Fruit fly (Drosophila melanogaster): ENCODE measurements around the gene Sh3beta.

Sh3beta gene

dm6 chr3L:7323348-7323747 lies 45.7 kb downstream of the Sh3beta start, which contains the start of the genes RhoGEF4 and Rint1 (continued):
- peak; percentile 56 to 77 for TF ChIP-seq dpn (GFP tag; optimal IDR thresholded peaks at IDR 0.05)
- TF ChIP-seq CG4424 (GFP tag; optimal IDR thresholded peaks at IDR 0.05) = peak; percentile 61
- peak; percentile 57 for TF ChIP-seq jumu (GFP tag; optimal IDR thresholded peaks at IDR 0.05)
- TF ChIP-seq CG12942 (GFP tag; optimal IDR thresholded peaks at IDR 0.05) = peak; percentile 64
- peak; percentile 76 for TF ChIP-seq Ssrp (tag; optimal IDR thresholded peaks at IDR 0.05)
- peak; percentile 77 for TF ChIP-seq esg (GFP tag; conservative IDR thresholded peaks at IDR 0.05)
- TF ChIP-seq Nf-YB (GFP tag; optimal IDR thresholded peaks at IDR 0.05) = peak; percentile 31
- no peak for TF ChIP-seq CG10431 (GFP tag; optimal IDR thresholded peaks at IDR 0.05)
- TF ChIP-seq zfh1 (GFP tag; IDR thresholded peaks at IDR 0.05) = peak; percentile 85
- no peak for TF ChIP-seq nerfin-2 (GFP tag; IDR thresholded peaks at IDR 0.05; ENCODE audit: partially characterized antibody)
- 0 out of 3 replicates have a peak, but pooled peaks have one; percentile 36 for TF ChIP-seq Mrtf (GFP tag; IDR thresholded peaks at IDR 0.05)
- peak; percentile 55; the same call in 1 of the 2 replicates for TF ChIP-seq CG13287 (GFP tag; IDR thresholded peaks at IDR 0.05; ENCODE audit: partially characterized antibody)
- no peak for TF ChIP-seq CG12769 (tag; optimal IDR thresholded peaks at IDR 0.05)
- TF ChIP-seq corto (GFP tag; optimal IDR thresholded peaks at IDR 0.05) = no peak
- TF ChIP-seq wek (GFP tag; optimal IDR thresholded peaks at IDR 0.05) = no peak
- TF ChIP-seq cas (GFP tag; IDR thresholded peaks at IDR 0.05) = 0 out of 2 replicates have a peak, but pooled peaks have one; percentile 55
- TF ChIP-seq CG12744 (GFP tag; optimal IDR thresholded peaks at IDR 0.05) = no peak
- TF ChIP-seq cg (GFP tag; optimal IDR thresholded peaks at IDR 0.05) = no peak
- TF ChIP-seq CG9727 (GFP tag; optimal IDR thresholded peaks at IDR 0.05) = peak; percentile 62
- TF ChIP-seq zen2 (GFP tag; IDR thresholded peaks at IDR 0.05; ENCODE audit: partially characterized antibody) = no peak
- TF ChIP-seq slbo (GFP tag; IDR thresholded peaks at IDR 0.05) = peak; percentile 92
- peak; percentile 61 for TF ChIP-seq scrt (GFP tag; optimal IDR thresholded peaks at IDR 0.05)
- TF ChIP-seq ftz-f1 (GFP tag; optimal IDR thresholded peaks at IDR 0.05) = no peak
- no peak for TF ChIP-seq CG9876 (GFP tag; optimal IDR thresholded peaks at IDR 0.05)
- no peak for TF ChIP-seq Jarid2 (GFP tag; optimal IDR thresholded peaks at IDR 0.05)
- no peak for TF ChIP-seq CG4328 (GFP tag; optimal IDR thresholded peaks at IDR 0.05)
- peak; percentile 34; the same call in 1 of the 2 replicates for TF ChIP-seq ap (GFP tag; IDR thresholded peaks at IDR 0.05)
- TF ChIP-seq CG1529 (GFP tag; optimal IDR thresholded peaks at IDR 0.05) = peak; percentile 23
- peak; percentile 73 for TF ChIP-seq CG10267 (tag; optimal IDR thresholded peaks at IDR 0.05)
- peak; percentile 72 for TF ChIP-seq Sox102F (GFP tag; optimal IDR thresholded peaks at IDR 0.05)
- TF ChIP-seq Spps (tag; optimal IDR thresholded peaks at IDR 0.05) = no peak
- TF ChIP-seq CG4730 (GFP tag; IDR thresholded peaks at IDR 0.05) = peak; percentile 65; the same call in 1 of the 2 replicates
- TF ChIP-seq Nf-YA (GFP tag; IDR thresholded peaks at IDR 0.05) = no peak
- no peak for TF ChIP-seq CG15011 (GFP tag; optimal IDR thresholded peaks at IDR 0.05)
- TF ChIP-seq HLH54F (GFP tag; optimal IDR thresholded peaks at IDR 0.05) = peak; percentile 57
- TF ChIP-seq Usf (GFP tag; optimal IDR thresholded peaks at IDR 0.05) = peak; percentile 59
- no peak for TF ChIP-seq chm (GFP tag; IDR thresholded peaks at IDR 0.05)
- peak; percentile 38 for TF ChIP-seq CG7786 (GFP tag; optimal IDR thresholded peaks at IDR 0.05)
- peak; percentile 69 for TF ChIP-seq CG2116 (GFP tag; optimal IDR thresholded peaks at IDR 0.05)
- peak; percentile 55 for TF ChIP-seq CG1024 (GFP tag; IDR thresholded peaks at IDR 0.05)
- TF ChIP-seq Neu2 (GFP tag; optimal IDR thresholded peaks at IDR 0.05; ENCODE audit: borderline replicate concordance) = no peak
- TF ChIP-seq Side (GFP tag; optimal IDR thresholded peaks at IDR 0.05) = no peak
- TF ChIP-seq CG32767 (GFP tag; IDR thresholded peaks at IDR 0.05) = no peak
- peak; percentile 73 for TF ChIP-seq CG12155 (GFP tag; optimal IDR thresholded peaks at IDR 0.05)
- no peak for TF ChIP-seq salm (tag; optimal IDR thresholded peaks at IDR 0.05)
- peak; percentile 79 for TF ChIP-seq CG13775 (GFP tag; optimal IDR thresholded peaks at IDR 0.05)
- no peak for TF ChIP-seq hbn (GFP tag; IDR thresholded peaks at IDR 0.05; ENCODE audit: partially characterized antibody)
- no peak for TF ChIP-seq ATbp (GFP tag; optimal IDR thresholded peaks at IDR 0.05)
- TF ChIP-seq Nf-YC (tag; optimal IDR thresholded peaks at IDR 0.05) = no peak
- TF ChIP-seq MBD-R2 (GFP tag; IDR thresholded peaks at IDR 0.05) = peak; percentile 97
- TF ChIP-seq CG10959 (GFP tag; IDR thresholded peaks at IDR 0.05) = peak; percentile 57
